Worm (Caenorhabditis elegans): ENCODE results near the gene lmd-5.

lmd-5 gene

DNA sequence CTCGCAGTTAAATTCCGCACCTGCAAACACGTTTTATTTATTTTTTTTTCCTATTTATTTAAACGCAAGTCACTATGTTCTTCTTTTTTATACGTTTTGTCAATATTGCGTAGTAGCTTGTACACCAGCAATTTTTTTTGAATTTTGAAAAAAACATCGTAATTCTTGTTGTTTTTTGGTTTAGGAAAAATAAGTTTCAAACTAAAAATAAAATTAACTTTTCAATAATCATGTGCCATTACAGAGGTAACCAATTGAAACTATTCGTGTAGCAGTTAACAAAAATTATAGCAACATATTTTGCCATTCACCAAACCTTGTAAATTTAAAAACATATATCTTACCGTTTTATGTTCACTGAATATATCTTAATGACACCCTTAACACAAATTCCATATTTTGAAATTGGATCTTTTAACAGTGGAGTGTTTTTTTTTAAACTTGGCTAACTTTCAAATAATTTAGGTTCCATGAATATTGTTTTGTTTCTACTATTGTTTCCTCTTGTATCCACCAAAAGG is at the start of gene lmd-5:
lmd-5 (plus strand) TSS at position 471 of the 521 bp plus-strand sequence.
- TF ChIP-seq lin-15B (tag; optimal IDR thresholded peaks at IDR 0.05) (no peak), nhr-11 (tag; optimal IDR thresholded peaks at IDR 0.05) (no peak)

- TF ChIP-seq pqm-1 (tag; optimal IDR thresholded peaks at IDR 0.05) (peak; percentile 48), elt-2 (tag; optimal IDR thresholded peaks at IDR 0.05) (peak; percentile 18), C16A3.4 (tag; optimal IDR thresholded peaks at IDR 0.05) (no peak), efl-1 (optimal IDR thresholded peaks at IDR 0.05) (no peak), efl-1 (GFP tag; optimal IDR thresholded peaks at IDR 0.05 in 1 of 2) (peak in 1 of 2 experiments; percentile 75), ceh-88 (GFP tag; IDR thresholded peaks at IDR 0.05) (no peak), unc-130 (tag; optimal IDR thresholded peaks at IDR 0.05) (no peak)
Measured at ce11 chrV:7075646-7076045, 47.8 kb upstream of the lmd-5 start, which contains the start of gene npa-1. npa-1 (plus strand) TSS chrV:7075787.

DNA sequence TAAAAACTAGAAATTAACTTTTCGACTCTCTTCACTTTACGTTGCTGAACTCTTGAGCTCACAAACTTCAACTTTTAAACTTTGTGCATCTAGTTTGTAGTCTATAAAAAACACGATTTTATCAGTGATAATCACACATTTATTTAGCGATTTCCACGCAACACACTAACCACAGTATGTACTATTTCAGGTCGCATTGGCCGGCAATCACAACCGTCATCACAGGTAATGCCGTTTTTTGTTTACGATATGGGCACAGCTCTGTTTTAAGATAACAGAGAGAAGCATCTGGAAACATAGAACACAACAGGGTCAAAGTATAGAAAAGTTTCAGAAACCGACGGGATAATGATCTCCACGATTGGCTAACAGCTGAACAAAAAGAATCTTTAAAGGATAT is 47.3 kb upstream of the lmd-5 start:
- TF ChIP-seq jun-1 (tag; optimal IDR thresholded peaks at IDR 0.05) (peak; percentile 13), nhr-71 (tag; optimal IDR thresholded peaks at IDR 0.05) (peak; percentile 12), aha-1 (tag; optimal IDR thresholded peaks at IDR 0.05) (no peak), hlh-4 (tag; optimal IDR thresholded peaks at IDR 0.05) (no peak), xbp-1 (tag; optimal IDR thresholded peaks at IDR 0.05) (no peak), rnt-1 (tag; optimal IDR thresholded peaks at IDR 0.05) (no peak), elt-2 (tag; optimal IDR thresholded peaks at IDR 0.05) (peak; percentile 57), efl-1 (optimal IDR thresholded peaks at IDR 0.05) (no peak), efl-1 (GFP tag; optimal IDR thresholded peaks at IDR 0.05 in 1 of 2) (peak in 1 of 2 experiments; percentile 88), lin-35 (GFP tag; optimal IDR thresholded peaks at IDR 0.05) (peak in 1 of 2 experiments; percentile 30), irx-1 (tag; optimal IDR thresholded peaks at IDR 0.05) (no peak)

ce11 chrV:7078765-7079164 is 44.7 kb upstream of the lmd-5 start:
- TF ChIP-seq mdl-1 (tag; optimal IDR thresholded peaks at IDR 0.05) (no peak), C04F5.9 (tag; optimal IDR thresholded peaks at IDR 0.05) (no peak), lin-13 (GFP tag; optimal IDR thresholded peaks at IDR 0.05) (no peak), zag-1 (tag; optimal IDR thresholded peaks at IDR 0.05) (no peak), egl-27 (tag; optimal IDR thresholded peaks at IDR 0.05) (no peak), Y116A8C.19 (tag; optimal IDR thresholded peaks at IDR 0.05; ENCODE audit: borderline replicate concordance) (no peak), mep-1 (tag; optimal IDR thresholded peaks at IDR 0.05) (no peak), elt-2 (tag; optimal IDR thresholded peaks at IDR 0.05) (no peak), ces-1 (GFP tag; optimal IDR thresholded peaks at IDR 0.05) (no peak)

ce11 chrV:7079388-7079787 is 44.1 kb upstream of the lmd-5 start:
- TF ChIP-seq nhr-11 (tag; optimal IDR thresholded peaks at IDR 0.05) (no peak), ztf-4 (tag; optimal IDR thresholded peaks at IDR 0.05) (no peak), nhr-19 (GFP tag; conservative IDR thresholded peaks at IDR 0.05) (no peak), mef-2 (tag; optimal IDR thresholded peaks at IDR 0.05) (no peak), nhr-84 (tag; optimal IDR thresholded peaks at IDR 0.05) (no peak), nhr-71 (tag; optimal IDR thresholded peaks at IDR 0.05) (no peak), hlh-4 (tag; optimal IDR thresholded peaks at IDR 0.05) (no peak), egl-13 (tag; optimal IDR thresholded peaks at IDR 0.05) (no peak), unc-130 (tag; optimal IDR thresholded peaks at IDR 0.05) (no peak), lin-14 (GFP tag; optimal IDR thresholded peaks at IDR 0.05) (no peak), nhr-28 (tag; optimal IDR thresholded peaks at IDR 0.05) (no peak), nhr-237 (tag; optimal IDR thresholded peaks at IDR 0.05) (no peak), rnt-1 (tag; optimal IDR thresholded peaks at IDR 0.05) (no peak), nhr-20 (tag; optimal IDR thresholded peaks at IDR 0.05) (no peak), mep-1 (tag; optimal IDR thresholded peaks at IDR 0.05) (no peak), ets-5 (GFP tag; IDR thresholded peaks at IDR 0.05) (no peak)

Measured in whole organism, L1 larva.